Worm (Caenorhabditis elegans) whole organism, L2 larva: ENCODE results near the gene F35G12.7.

ENCODE experiments used
- ZK546.5 ChIP-seq: sonication (generic microtip); optimal IDR thresholded peaks from 2 replicates; lab custom pipeline; 2017; ENCODE audit warnings: missing biosample characterization, missing genetic modification characterization
- ceh-16 ChIP-seq: fragments of 150-350 bp; optimal IDR thresholded peaks from 2 replicates; lab custom pipeline; 2014; ENCODE audit warnings: missing biosample characterization, missing genetic modification characterization
- lin-39 ChIP-seq: fragments of 150-350 bp; optimal IDR thresholded peaks from 2 replicates; lab custom pipeline; 2014; ENCODE audit warnings: missing biosample characterization, missing genetic modification reagents, missing genetic modification characterization
- lsy-2 ChIP-seq, 2 experiments: fragments of 150-350 bp in 1 of 2; sonication (generic microtip) in 1 of 2; optimal IDR thresholded peaks; 2 replicates each; lab custom pipeline; 2014 to 2017; ENCODE audit warnings: missing biosample characterization in 2 of 2, missing genetic modification characterization in 2 of 2
- mab-5 ChIP-seq: fragments of 150-350 bp; optimal IDR thresholded peaks from 2 replicates; lab custom pipeline; 2014; ENCODE audit warnings: missing biosample characterization, missing genetic modification characterization
- nhr-10 ChIP-seq: sonication (generic microtip); optimal IDR thresholded peaks from 2 replicates; lab custom pipeline; 2017; ENCODE audit warnings: missing biosample characterization, missing genetic modification characterization
- nhr-11 ChIP-seq: fragments of 150-350 bp; optimal IDR thresholded peaks from 2 replicates; lab custom pipeline; 2014; ENCODE audit warnings: missing biosample characterization, missing genetic modification characterization
- nhr-25 ChIP-seq: fragments of 150-350 bp; sonication (generic microtip); optimal IDR thresholded peaks from 3 replicates; lab custom pipeline; 2014; ENCODE audit warnings: missing biosample characterization, missing genetic modification characterization
- skn-1 ChIP-seq: sonication (generic microtip); optimal IDR thresholded peaks from 2 replicates; lab custom pipeline; 2017; ENCODE audit warnings: missing biosample characterization, missing genetic modification characterization
- unc-55 ChIP-seq: fragments of 150-350 bp; sonication (generic microtip); optimal IDR thresholded peaks from 3 replicates; lab custom pipeline; 2014; ENCODE audit warnings: missing biosample characterization, missing genetic modification reagents, missing genetic modification characterization
- zag-1 ChIP-seq: fragments of 150-350 bp; optimal IDR thresholded peaks from 2 replicates; lab custom pipeline; 2014; ENCODE audit warnings: missing biosample characterization, missing genetic modification characterization

DNA sequence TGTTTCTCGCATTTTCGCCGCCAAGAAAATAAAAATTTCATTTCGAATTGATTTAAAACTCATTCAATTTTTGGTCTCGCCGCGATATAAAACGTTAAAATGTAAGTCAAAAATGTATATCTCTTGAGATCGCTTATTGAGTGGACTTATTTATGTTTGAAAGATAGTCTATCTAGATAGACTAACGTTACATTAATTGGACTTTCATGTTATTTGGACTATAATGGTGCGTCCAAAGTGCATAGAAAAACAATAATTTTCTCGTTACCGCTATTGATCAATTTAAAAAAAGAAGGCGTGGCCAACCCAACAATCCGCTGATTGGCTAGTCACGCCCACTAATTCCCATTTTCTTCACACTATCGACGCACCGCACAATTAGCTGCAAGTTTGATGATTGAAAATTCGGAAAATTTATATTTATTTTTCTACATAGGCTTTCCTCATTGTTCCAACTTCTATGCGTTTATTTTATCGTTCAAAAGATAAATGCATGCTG is 3.0 kb downstream of the F35G12.7 start, which contains the start of gene F35G12.5:
- no peak for TF ChIP-seq lsy-2 (tag; optimal IDR thresholded peaks at IDR 0.05; lab: Kevin White, UChicago)
- TF ChIP-seq ZK546.5 (tag; lab: Kevin White, UChicago) = no peak
- TF ChIP-seq nhr-25 (tag; lab: Kevin White, UChicago) = no peak
- TF ChIP-seq unc-55 (GFP tag; lab: Kevin White, UChicago) = no peak
- TF ChIP-seq nhr-10 (tag; lab: Kevin White, UChicago) = no peak
- no peak for TF ChIP-seq lin-39
- no peak for TF ChIP-seq ceh-16 (tag; lab: Kevin White, UChicago)
- no peak for TF ChIP-seq zag-1 (tag; lab: Kevin White, UChicago)
- no peak for TF ChIP-seq mab-5
- TF ChIP-seq skn-1 (tag; lab: Kevin White, UChicago) = no peak
- no peak for TF ChIP-seq nhr-11
